Worm (Caenorhabditis elegans): Measurements from ENCODE around the gene F38A1.8.

DNA sequence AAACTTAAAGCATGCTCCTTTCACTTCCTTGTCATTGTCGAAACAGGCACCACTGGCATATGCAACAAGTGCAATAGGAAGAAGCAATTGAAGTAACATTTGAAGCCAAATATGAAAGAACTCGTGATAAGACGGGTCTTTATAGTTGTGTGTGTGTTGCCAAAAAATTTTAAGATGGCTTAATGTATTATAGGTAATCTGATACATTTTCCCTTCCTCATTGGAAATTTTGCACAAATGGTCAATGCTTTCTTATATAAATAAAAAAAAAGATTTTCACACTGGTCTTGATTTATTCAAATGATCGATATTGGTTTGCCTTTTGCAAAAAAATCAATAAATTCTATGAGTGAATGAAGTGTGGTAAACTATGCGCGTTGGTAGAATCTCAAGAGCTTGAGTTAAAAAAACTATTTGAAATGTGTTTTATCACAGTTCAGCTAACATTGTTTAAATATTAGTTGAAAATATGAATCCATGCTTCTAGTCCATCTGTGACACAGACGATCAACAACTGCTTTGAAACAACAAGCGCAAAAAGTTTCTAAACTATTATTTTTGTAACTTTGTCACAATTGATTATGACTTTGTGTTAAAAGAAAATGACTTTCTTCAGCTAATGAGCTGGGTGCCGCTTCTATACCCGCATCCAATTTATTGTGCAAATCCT, 11.7 kb upstream of the F38A1.8 start, which contains the start of the genes clec-166 and F38A1.6:
- TF ChIP-seq lin-39 (tag; optimal IDR thresholded peaks at IDR 0.05) (no peak), lsy-2 (tag; optimal IDR thresholded peaks at IDR 0.05) (no peak), nhr-25 (tag; optimal IDR thresholded peaks at IDR 0.05) (no peak), nhr-11 (tag; optimal IDR thresholded peaks at IDR 0.05) (no peak), nhr-237 (tag; optimal IDR thresholded peaks at IDR 0.05) (no peak), nhr-10 (tag; optimal IDR thresholded peaks at IDR 0.05) (no peak), F13H6.1 (tag; optimal IDR thresholded peaks at IDR 0.05) (no peak)
